Worm (Caenorhabditis elegans) whole organism, L4 larva: ENCODE measurements around the gene R02E4.2.

Experiments used
- F44E2.7 ChIP-seq: fragments of 200-800 bp; sonication (Bioruptor generic); IDR thresholded peaks from 2 replicates; pipeline ENCODE4 v2.1.2; 2022; ENCODE audit warnings: missing genetic modification characterization, missing compliant biosample characterization
- R02D3.7 ChIP-seq: fragments of 150-350 bp; sonication (generic microtip); optimal IDR thresholded peaks from 3 replicates; lab custom pipeline; 2014; ENCODE audit warnings: missing biosample characterization, missing genetic modification characterization
- T20F7.1 ChIP-seq: fragments of 200-800 bp; sonication (Bioruptor generic); optimal IDR thresholded peaks from 2 replicates; lab custom pipeline; 2018; ENCODE audit warnings: mild to moderate bottlenecking, missing genetic modification characterization, missing compliant biosample characterization
- Y5F2A.4 ChIP-seq: fragments of 200-800 bp; sonication (Bioruptor generic); optimal IDR thresholded peaks from 2 replicates; lab custom pipeline; 2018; ENCODE audit warnings: mild to moderate bottlenecking, missing genetic modification characterization, missing compliant biosample characterization
- Y75B8A.6 ChIP-seq: fragments of 200-800 bp; sonication (Bioruptor generic); IDR thresholded peaks from 2 replicates; pipeline ENCODE4 v1.3.6; 2022; ENCODE audit warnings: missing genetic modification reagents, missing genetic modification characterization, missing compliant biosample characterization
- ZK337.2 ChIP-seq: fragments of 200-800 bp; sonication (Bioruptor generic); IDR thresholded peaks from 2 replicates; pipeline ENCODE4 v1.3.6; 2022; ENCODE audit warnings: missing genetic modification reagents, missing genetic modification characterization, missing compliant biosample characterization
- aha-1 ChIP-seq: fragments of 150-350 bp; peaks from one replicate; lab custom pipeline; 2014; ENCODE audit warnings: missing biosample characterization, missing genetic modification characterization
- arid-1 ChIP-seq: fragments of 200-800 bp; sonication (Bioruptor generic); conservative IDR thresholded peaks from 2 replicates; pipeline ENCODE4 v1.3.6; 2022; ENCODE audit warnings: missing genetic modification reagents, missing genetic modification characterization, missing compliant biosample characterization
- ceh-20 ChIP-seq: fragments of 200-800 bp; sonication (Bioruptor generic); IDR thresholded peaks from 2 replicates; pipeline ENCODE4 v1.3.6; 2022; ENCODE audit warnings: missing genetic modification reagents, missing genetic modification characterization, missing compliant biosample characterization
- ceh-28 ChIP-seq: fragments of 150-350 bp; optimal IDR thresholded peaks from 2 replicates; lab custom pipeline; 2014; ENCODE audit warnings: missing biosample characterization, missing genetic modification reagents, missing genetic modification characterization
- dve-1 ChIP-seq: sonication (generic microtip); optimal IDR thresholded peaks from 2 replicates; lab custom pipeline; 2017; ENCODE audit warnings: antibody characterized with exemption, mild to moderate bottlenecking, missing genetic modification characterization, missing compliant biosample characterization; ENCODE audit not compliant: insufficient read depth
- egl-27 ChIP-seq: sonication (generic microtip); optimal IDR thresholded peaks from 3 replicates; lab custom pipeline; 2017; ENCODE audit warnings: missing biosample characterization, missing genetic modification reagents, missing genetic modification characterization
- hlh-11 ChIP-seq: fragments of 200-800 bp; sonication (Bioruptor generic); optimal IDR thresholded peaks from 2 replicates; lab custom pipeline; 2018; ENCODE audit warnings: mild to moderate bottlenecking, missing genetic modification characterization, missing compliant biosample characterization
- hlh-30 ChIP-seq: sonication (generic microtip); optimal IDR thresholded peaks from 2 replicates; lab custom pipeline; 2017; ENCODE audit warnings: antibody characterized with exemption, mild to moderate bottlenecking, missing genetic modification characterization, missing compliant biosample characterization; ENCODE audit not compliant: insufficient read depth
- hmg-1.1 ChIP-seq: fragments of 200-800 bp; sonication (Bioruptor generic); IDR thresholded peaks from 2 replicates; pipeline ENCODE4 v1.3.6; 2022; ENCODE audit warnings: missing genetic modification reagents, missing genetic modification characterization, missing compliant biosample characterization
- lim-7 ChIP-seq: fragments of 200-800 bp; sonication (Bioruptor generic); IDR thresholded peaks from 2 replicates; pipeline ENCODE4 v1.3.6; 2022; ENCODE audit warnings: missing genetic modification characterization, missing compliant biosample characterization
- lin-1 ChIP-seq: fragments of 200-800 bp; sonication (Bioruptor generic); IDR thresholded peaks from 2 replicates; pipeline ENCODE4 v1.3.6; 2022; ENCODE audit warnings: missing genetic modification reagents, missing genetic modification characterization, missing compliant biosample characterization
- lin-38 ChIP-seq: fragments of 200-800 bp; sonication (Bioruptor generic); IDR thresholded peaks from 2 replicates; pipeline ENCODE4 v1.3.6; 2022; ENCODE audit warnings: missing genetic modification reagents, missing genetic modification characterization, missing compliant biosample characterization
- madf-9 ChIP-seq: fragments of 200-800 bp; sonication (Bioruptor generic); conservative IDR thresholded peaks from 2 replicates; pipeline ENCODE4 v1.3.6; 2022; ENCODE audit warnings: missing genetic modification reagents, missing genetic modification characterization, missing compliant biosample characterization
- nhr-237 ChIP-seq: sonication (generic microtip); optimal IDR thresholded peaks from 2 replicates; lab custom pipeline; 2017; ENCODE audit warnings: missing biosample characterization, missing genetic modification characterization
- nhr-25 ChIP-seq: sonication (generic microtip); optimal IDR thresholded peaks from 2 replicates; lab custom pipeline; 2017; ENCODE audit warnings: missing genetic modification characterization, mild to moderate bottlenecking, missing compliant biosample characterization, antibody characterized with exemption, moderate library complexity, borderline replicate concordance; ENCODE audit not compliant: insufficient read depth
- nhr-28 ChIP-seq: fragments of 150-350 bp; optimal IDR thresholded peaks from 2 replicates; lab custom pipeline; 2014; ENCODE audit warnings: missing biosample characterization, missing genetic modification characterization
- nhr-48 ChIP-seq: sonication (generic microtip); optimal IDR thresholded peaks from 2 replicates; lab custom pipeline; 2016; ENCODE audit warnings: mild to moderate bottlenecking, missing genetic modification characterization, missing compliant biosample characterization
- nhr-6 ChIP-seq: fragments of 150-350 bp; optimal IDR thresholded peaks from 2 replicates; lab custom pipeline; 2014; ENCODE audit warnings: missing biosample characterization, missing genetic modification characterization
- php-3 ChIP-seq: fragments of 200-800 bp; sonication (Bioruptor generic); IDR thresholded peaks from 2 replicates; pipeline ENCODE4 v1.3.6; 2022; ENCODE audit warnings: missing genetic modification reagents, missing genetic modification characterization, missing compliant biosample characterization
- rbr-2 ChIP-seq: sonication (generic microtip); optimal IDR thresholded peaks from 2 replicates; lab custom pipeline; 2016; ENCODE audit warnings: missing genotype, missing genetic modification characterization, missing compliant biosample characterization
- set-16 ChIP-seq: fragments of 200-800 bp; sonication (Bioruptor generic); IDR thresholded peaks from 2 replicates; pipeline ENCODE4 v1.3.6; 2022; ENCODE audit warnings: missing genetic modification reagents, missing genetic modification characterization, missing compliant biosample characterization
- snpc-1.2 ChIP-seq: fragments of 200-800 bp; sonication (Bioruptor generic); IDR thresholded peaks from 2 replicates; pipeline ENCODE4 v1.3.6; 2022; ENCODE audit warnings: missing genetic modification reagents, missing genetic modification characterization, missing compliant biosample characterization
- snpc-4 ChIP-seq: fragments of 150-350 bp; optimal IDR thresholded peaks from 2 replicates; lab custom pipeline; 2014; ENCODE audit warnings: missing biosample characterization, missing genetic modification characterization
- spr-1 ChIP-seq: sonication (generic microtip); optimal IDR thresholded peaks from 2 replicates; lab custom pipeline; 2016; ENCODE audit warnings: mild to moderate bottlenecking, missing genetic modification characterization, missing compliant biosample characterization
- spr-3 ChIP-seq: fragments of 200-800 bp; sonication (Bioruptor generic); optimal IDR thresholded peaks from 2 replicates; lab custom pipeline; 2018; ENCODE audit warnings: mild to moderate bottlenecking, missing genetic modification characterization, missing compliant biosample characterization
- tra-1 ChIP-seq: fragments of 200-800 bp; sonication (Bioruptor generic); IDR thresholded peaks from 2 replicates; pipeline ENCODE4 v1.3.6; 2022; ENCODE audit warnings: missing genetic modification reagents, missing genetic modification characterization, missing compliant biosample characterization
- unc-130 ChIP-seq: sonication (generic microtip); optimal IDR thresholded peaks from 2 replicates; lab custom pipeline; 2016; ENCODE audit warnings: missing genetic modification reagents, missing genetic modification characterization, missing compliant biosample characterization
- unc-39 ChIP-seq: sonication (generic microtip); optimal IDR thresholded peaks from 2 replicates; lab custom pipeline; 2017; ENCODE audit warnings: missing biosample characterization, missing genetic modification characterization
- unc-62 ChIP-seq, 3 experiments: fragments of 150-350 bp in 1 of 3; sonication (generic microtip); optimal IDR thresholded peaks in 2 of 3; peaks in 1 of 3; 1 replicate in 1 of 3; 2 replicates in 2 of 3; lab custom pipeline; 2014 to 2017; ENCODE audit warnings: missing biosample characterization in 3 of 3, missing genetic modification characterization in 3 of 3, missing genetic modification reagents in 3 of 3, missing genotype in 1 of 3
- zag-1 ChIP-seq: fragments of 150-350 bp; optimal IDR thresholded peaks from 2 replicates; lab custom pipeline; 2014; ENCODE audit warnings: missing biosample characterization, missing genetic modification characterization
- zfp-3 ChIP-seq: fragments of 200-800 bp; sonication (Bioruptor generic); conservative IDR thresholded peaks from 2 replicates; pipeline ENCODE4 v1.3.6; 2022; ENCODE audit warnings: missing genetic modification reagents, missing genetic modification characterization, missing compliant biosample characterization

The R02E4.2 gene

ce11 chrX:4103071-4103470 lies 4.2 kb upstream of the R02E4.2 start:
- TF ChIP-seq rbr-2 (no peak), snpc-4 (peak; percentile 45), snpc-1.2 (GFP tag; lab: Robert Waterston, UW) (0 out of 2 replicates have a peak, but pooled peaks have one; percentile 36)

- TF ChIP-seq lin-38 (GFP tag; lab: Robert Waterston, UW) (no peak), lim-7 (no peak), madf-9 (GFP tag; lab: Robert Waterston, UW) (no peak), Y75B8A.6 (no peak), spr-1 (tag; lab: Kevin White, UChicago) (no peak), zag-1 (tag; lab: Kevin White, UChicago) (no peak), lin-1 (GFP tag; lab: Robert Waterston, UW) (no peak), set-16 (GFP tag; lab: Robert Waterston, UW) (no peak), T20F7.1 (GFP tag; lab: Kevin White, UChicago) (no peak), tra-1 (GFP tag; lab: Robert Waterston, UW) (no peak), aha-1 (tag; lab: Kevin White, UChicago) (no peak), php-3 (GFP tag; lab: Robert Waterston, UW) (no peak), R02D3.7 (tag; lab: Kevin White, UChicago) (no peak), nhr-6 (tag; lab: Kevin White, UChicago) (no peak), unc-130 (GFP tag; lab: Kevin White, UChicago) (no peak), unc-39 (tag; lab: Kevin White, UChicago) (no peak), egl-27 (tag; lab: Kevin White, UChicago) (no peak), hmg-1.1 (GFP tag; lab: Robert Waterston, UW) (no peak)
Observed at ce11 chrX:4104435-4104834, 2.8 kb upstream of the R02E4.2 start, which contains the start of gene R02E4.1. TSS of gene R02E4.1 (minus strand) at chrX:4104535.

DNA sequence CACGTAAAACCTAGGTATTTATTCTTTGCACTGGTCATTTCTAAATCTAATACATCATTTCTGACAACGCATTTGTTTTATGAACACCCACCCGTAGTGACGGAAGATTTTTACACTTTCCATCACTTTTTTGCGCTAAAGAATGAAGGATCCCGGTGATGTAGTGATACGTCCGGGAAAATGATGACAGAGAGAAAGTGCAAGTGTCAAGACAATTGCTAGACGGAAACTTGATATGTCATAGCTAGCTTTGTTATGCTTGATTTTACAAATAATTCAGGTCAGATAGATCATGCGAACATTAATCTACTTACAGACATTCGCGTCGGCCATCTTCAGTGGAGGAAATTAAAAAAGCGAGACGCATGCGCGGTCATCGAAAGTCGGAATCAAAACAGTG lies 2.7 kb downstream of the R02E4.2 start:
- TF ChIP-seq ceh-20 (GFP tag; lab: Robert Waterston, UW), result no peak
- no peak for TF ChIP-seq ZK337.2 (GFP tag; lab: Robert Waterston, UW)
- TF ChIP-seq hlh-11 (tag; lab: Kevin White, UChicago), result peak; percentile 31
- no peak for TF ChIP-seq dve-1
- no peak for TF ChIP-seq F44E2.7
- peak; percentile 57 for TF ChIP-seq aha-1 (tag; lab: Kevin White, UChicago)
- no peak for TF ChIP-seq lin-38 (GFP tag; lab: Robert Waterston, UW)
- TF ChIP-seq unc-62 (GFP tag; optimal IDR thresholded peaks at IDR 0.05 in 1 of 2; lab: Kevin White, UChicago), result peak in 1 of 2 experiments; percentile 72
- TF ChIP-seq unc-62 (tag; optimal IDR thresholded peaks at IDR 0.05; lab: Kevin White, UChicago), result no peak
- TF ChIP-seq hlh-30 (tag; lab: Kevin White, UChicago), result peak; percentile 5
- no peak for TF ChIP-seq ceh-28 (tag; lab: Kevin White, UChicago)
- TF ChIP-seq nhr-28 (tag; lab: Kevin White, UChicago), result peak; percentile 15
- TF ChIP-seq arid-1 (GFP tag; lab: Robert Waterston, UW), result no peak
- TF ChIP-seq nhr-237 (tag; lab: Kevin White, UChicago), result no peak
- no peak for TF ChIP-seq zfp-3 (GFP tag; lab: Robert Waterston, UW)
- no peak for TF ChIP-seq nhr-48 (tag; lab: Kevin White, UChicago)
- TF ChIP-seq Y5F2A.4 (GFP tag; lab: Kevin White, UChicago), result no peak
- TF ChIP-seq spr-3 (GFP tag; lab: Kevin White, UChicago), result no peak
- no peak for TF ChIP-seq nhr-25
- no peak for TF ChIP-seq Y75B8A.6
- TF ChIP-seq, all 104 proteins: peak for 5
